Fruit fly (Drosophila melanogaster): Measurements from ENCODE around the gene Cyp4g1.
A peak's percentile ranks its signal among the peaks of the same experiment; 100 is the strongest.

Gene Cyp4g1

DNA sequence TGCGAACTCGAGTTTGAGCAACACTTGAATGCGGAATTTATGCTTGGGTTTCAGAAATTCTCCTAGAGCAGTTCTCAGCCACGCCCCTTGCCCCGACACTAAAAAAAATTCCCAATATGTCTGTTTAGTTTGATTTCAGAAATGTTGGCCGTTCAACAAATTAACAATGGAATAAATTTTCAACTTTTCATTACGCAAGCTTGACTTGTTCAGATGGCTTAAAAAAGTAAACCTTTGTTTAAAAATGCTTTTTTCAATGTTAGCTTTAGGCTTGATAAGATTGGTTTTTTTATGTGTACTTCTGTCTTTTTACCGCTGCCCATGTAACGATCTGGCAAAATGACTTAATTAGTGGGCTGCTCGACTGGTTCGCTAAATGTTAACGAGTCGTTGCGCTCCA, 16.4 kb downstream of the Cyp4g1 start:
- no peak for TF ChIP-seq CG2712 (tag; optimal IDR thresholded peaks at IDR 0.05)
- no peak for TF ChIP-seq CG11695 (GFP tag; IDR thresholded peaks at IDR 0.05)
- peak in 1 of 2 experiments; percentile 4 for TF ChIP-seq chif (GFP tag; optimal IDR thresholded peaks at IDR 0.05)
- TF ChIP-seq CG3995 (GFP tag; optimal IDR thresholded peaks at IDR 0.05) = no peak
- no peak for TF ChIP-seq CG1529 (GFP tag; optimal IDR thresholded peaks at IDR 0.05)
- no peak for TF ChIP-seq Nf-YB (GFP tag; optimal IDR thresholded peaks at IDR 0.05)
- TF ChIP-seq trem (tag; optimal IDR thresholded peaks at IDR 0.05) = no peak
- TF ChIP-seq Kr (GFP tag; optimal IDR thresholded peaks at IDR 0.05) = no peak
- no peak for TF ChIP-seq CG8388 (GFP tag; optimal IDR thresholded peaks at IDR 0.05)
- TF ChIP-seq ewg (GFP tag; optimal IDR thresholded peaks at IDR 0.05) = no peak
- TF ChIP-seq emc (GFP tag; optimal IDR thresholded peaks at IDR 0.05) = no peak
- no peak for TF ChIP-seq sob (GFP tag; IDR thresholded peaks at IDR 0.05)
- no peak for TF ChIP-seq zen (tag; optimal IDR thresholded peaks at IDR 0.05)
- no peak for TF ChIP-seq fd96Cb (tag; optimal IDR thresholded peaks at IDR 0.05)
- peak; percentile 5 for TF ChIP-seq dmrt11E (tag; optimal IDR thresholded peaks at IDR 0.05)
- no peak for TF ChIP-seq CG13624 (GFP tag; optimal IDR thresholded peaks at IDR 0.05)
- no peak for TF ChIP-seq CG11560 (tag; IDR thresholded peaks at IDR 0.05)

dm6 chrX:448978-449377, 20.2 kb downstream of the Cyp4g1 start:
- TF ChIP-seq fd96Cb (tag; optimal IDR thresholded peaks at IDR 0.05) (no peak), wor (GFP tag; IDR thresholded peaks at IDR 0.05) (no peak), jigr1 (GFP tag; IDR thresholded peaks at IDR 0.05) (no peak), CG18262 (tag; optimal IDR thresholded peaks at IDR 0.05) (no peak), CG1792 (GFP tag; optimal IDR thresholded peaks at IDR 0.05) (no peak), gsb (GFP tag; IDR thresholded peaks at IDR 0.05) (no peak), HmgZ (tag; optimal IDR thresholded peaks at IDR 0.05) (no peak), amos (GFP tag; IDR thresholded peaks at IDR 0.05; ENCODE audit: partially characterized antibody) (no peak), CG30431 (GFP tag; optimal IDR thresholded peaks at IDR 0.05) (no peak), Stat92E (GFP tag; optimal IDR thresholded peaks at IDR 0.05) (no peak), Bdp1 (GFP tag; optimal IDR thresholded peaks at IDR 0.05) (no peak), CG16813 (GFP tag; IDR thresholded peaks at IDR 0.05; ENCODE audit: partially characterized antibody) (no peak), tna (GFP tag; IDR thresholded peaks at IDR 0.05; ENCODE audit: partially characterized antibody) (no peak), cad (GFP tag; optimal IDR thresholded peaks at IDR 0.05) (no peak), shn (GFP tag; optimal IDR thresholded peaks at IDR 0.05) (no peak)

- TF ChIP-seq cwo (GFP tag; optimal IDR thresholded peaks at IDR 0.05) = no peak
- peak in 1 of 2 experiments; percentile 36 for TF ChIP-seq bsh (GFP tag; optimal IDR thresholded peaks at IDR 0.05)
- TF ChIP-seq tap (tag; optimal IDR thresholded peaks at IDR 0.05) = no peak
- no peak for TF ChIP-seq CG3281 (GFP tag; optimal IDR thresholded peaks at IDR 0.05)
- TF ChIP-seq corto (GFP tag; optimal IDR thresholded peaks at IDR 0.05) = peak; percentile 43
- TF ChIP-seq Drgx (GFP tag; IDR thresholded peaks at IDR 0.05) = peak; percentile 34; the same call in 1 of the 2 replicates
- TF ChIP-seq CG11456 (GFP tag; IDR thresholded peaks at IDR 0.05) = no peak
- peak; percentile 58 for TF ChIP-seq lbe (GFP tag; optimal IDR thresholded peaks at IDR 0.05)
- TF ChIP-seq Xbp1 (GFP tag; optimal IDR thresholded peaks at IDR 0.05) = no peak
- TF ChIP-seq cato (GFP tag; optimal IDR thresholded peaks at IDR 0.05; ENCODE audit: borderline replicate concordance) = no peak
- TF ChIP-seq Ets97D (GFP tag; optimal IDR thresholded peaks at IDR 0.05) = no peak
- TF ChIP-seq unc-4 (GFP tag; IDR thresholded peaks at IDR 0.05; ENCODE audit: partially characterized antibody) = no peak
- TF ChIP-seq CTCF (GFP tag; optimal IDR thresholded peaks at IDR 0.05) = no peak
- no peak for TF ChIP-seq knrl (GFP tag; IDR thresholded peaks at IDR 0.05; ENCODE audit: partially characterized antibody)
- TF ChIP-seq CG14860 (GFP tag; IDR thresholded peaks at IDR 0.05; ENCODE audit: partially characterized antibody) = no peak
- TF ChIP-seq CG12155 (GFP tag; optimal IDR thresholded peaks at IDR 0.05) = no peak
- no peak for TF ChIP-seq nmo (GFP tag; optimal IDR thresholded peaks at IDR 0.05)
- TF ChIP-seq prd (optimal IDR thresholded peaks at IDR 0.05) = no peak
- peak; percentile 28; the same call in 1 of the 3 replicates for TF ChIP-seq prd (GFP tag; IDR thresholded peaks at IDR 0.05)
Measured at dm6 chrX:448270-448669, 20.9 kb downstream of the Cyp4g1 start.
